Fruit fly (Drosophila melanogaster): Measurements from ENCODE around the gene alpha-Man-IIa.

alpha-Man-IIa gene

DNA sequence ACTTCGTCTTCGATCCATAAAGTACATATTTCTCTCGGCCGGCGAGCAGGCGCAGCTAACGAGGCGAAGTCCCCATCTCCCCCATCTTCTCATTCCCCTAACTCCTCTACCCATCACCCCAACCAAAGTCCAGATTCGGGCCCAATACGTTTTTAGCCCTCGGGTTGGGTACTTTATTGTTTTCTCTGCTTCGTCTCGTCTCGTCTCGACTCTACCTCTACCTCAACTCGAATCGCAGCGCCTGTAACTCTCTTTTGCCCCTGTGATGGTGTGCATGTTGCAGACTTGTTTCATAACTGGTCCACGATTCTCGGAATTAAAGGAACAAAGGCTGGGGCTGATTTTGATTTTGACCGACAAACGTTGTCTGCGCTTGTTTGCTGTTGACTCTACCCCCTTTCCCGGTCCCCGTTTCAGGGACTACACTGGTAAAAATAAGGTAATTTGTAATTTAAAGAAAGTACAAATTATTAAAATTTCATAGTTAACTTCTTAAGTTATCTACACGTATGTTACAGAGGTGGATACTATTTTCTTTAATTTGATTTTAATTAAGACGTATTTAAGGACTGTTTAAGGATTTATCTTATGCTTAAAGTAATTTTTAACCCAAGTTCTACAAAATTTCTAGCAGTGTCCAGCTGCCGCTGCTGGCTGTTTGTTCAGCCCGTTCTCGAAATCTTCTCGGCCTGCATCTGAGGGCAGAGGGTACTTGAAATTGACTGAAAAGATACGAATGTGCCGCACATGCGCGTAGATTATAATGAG lies 33.5 kb upstream of the alpha-Man-IIa start (continued):
- TF ChIP-seq lab (GFP tag; optimal IDR thresholded peaks at IDR 0.05) = peak; percentile 27
- peak; percentile 47 for TF ChIP-seq CG4820 (GFP tag; optimal IDR thresholded peaks at IDR 0.05)
- TF ChIP-seq CG12769 (tag; optimal IDR thresholded peaks at IDR 0.05) = no peak
- no peak for TF ChIP-seq CG1792 (GFP tag; optimal IDR thresholded peaks at IDR 0.05)
- no peak for TF ChIP-seq sd (tag; optimal IDR thresholded peaks at IDR 0.05)
- no peak for TF ChIP-seq CG4730 (GFP tag; IDR thresholded peaks at IDR 0.05)
- TF ChIP-seq az2 (GFP tag; optimal IDR thresholded peaks at IDR 0.05) = peak; percentile 57
- no peak for TF ChIP-seq dan (GFP tag; IDR thresholded peaks at IDR 0.05)
- peak; percentile 37 for TF ChIP-seq CG13123 (GFP tag; optimal IDR thresholded peaks at IDR 0.05)
- peak; percentile 68 for TF ChIP-seq nom (GFP tag; optimal IDR thresholded peaks at IDR 0.05)
- peak; percentile 40 for TF ChIP-seq odd (GFP tag; optimal IDR thresholded peaks at IDR 0.05)
- peak; percentile 34 for TF ChIP-seq bcd (GFP tag; optimal IDR thresholded peaks at IDR 0.05)
- TF ChIP-seq CG1647 (GFP tag; optimal IDR thresholded peaks at IDR 0.05) = no peak
- peak; percentile 62 for TF ChIP-seq Oli (tag; optimal IDR thresholded peaks at IDR 0.05)
- no peak for TF ChIP-seq otp (GFP tag; IDR thresholded peaks at IDR 0.05)
- TF ChIP-seq chm (GFP tag; IDR thresholded peaks at IDR 0.05) = peak; percentile 48; the same call in 1 of the 2 replicates
- no peak for TF ChIP-seq CG9215 (GFP tag; IDR thresholded peaks at IDR 0.05)
- TF ChIP-seq sqz (GFP tag; optimal IDR thresholded peaks at IDR 0.05) = peak; percentile 68
- no peak for TF ChIP-seq CG17612 (GFP tag; IDR thresholded peaks at IDR 0.05)
- TF ChIP-seq scrt (GFP tag; optimal IDR thresholded peaks at IDR 0.05) = peak; percentile 4
- no peak for TF ChIP-seq NFAT (GFP tag; IDR thresholded peaks at IDR 0.05)
- no peak for TF ChIP-seq fd64A (GFP tag; optimal IDR thresholded peaks at IDR 0.05)
- TF ChIP-seq row (GFP tag; IDR thresholded peaks at IDR 0.05) = peak; percentile 68
- no peak for TF ChIP-seq MESR4 (GFP tag; optimal IDR thresholded peaks at IDR 0.05)
- TF ChIP-seq CG6854 (GFP tag; optimal IDR thresholded peaks at IDR 0.05) = no peak
- TF ChIP-seq HLHmδ (GFP tag; optimal IDR thresholded peaks at IDR 0.05) = no peak
- TF ChIP-seq CG7745 (tag; optimal IDR thresholded peaks at IDR 0.05) = peak; percentile 51
- peak; percentile 40 for TF ChIP-seq CG2116 (GFP tag; optimal IDR thresholded peaks at IDR 0.05)
- peak; percentile 6 for TF ChIP-seq CG10543 (GFP tag; optimal IDR thresholded peaks at IDR 0.05)
- TF ChIP-seq onecut (GFP tag; IDR thresholded peaks at IDR 0.05) = no peak
- TF ChIP-seq crp (GFP tag; optimal IDR thresholded peaks at IDR 0.05) = no peak
- no peak for TF ChIP-seq BEAF-32 (GFP tag; optimal IDR thresholded peaks at IDR 0.05)
- no peak for TF ChIP-seq oc (tag; optimal IDR thresholded peaks at IDR 0.05)
- TF ChIP-seq pzg (GFP tag; optimal IDR thresholded peaks at IDR 0.05) = no peak
- TF ChIP-seq CG11247 (GFP tag; IDR thresholded peaks at IDR 0.05) = 0 out of 2 replicates have a peak, but pooled peaks have one; percentile 7
- no peak for TF ChIP-seq tgo (GFP tag; IDR thresholded peaks at IDR 0.05)
- peak; percentile 15 for TF ChIP-seq CG33213 (GFP tag; optimal IDR thresholded peaks at IDR 0.05)
- peak; percentile 45 for TF ChIP-seq Deaf1 (tag; optimal IDR thresholded peaks at IDR 0.05)
- no peak for TF ChIP-seq CTCF (GFP tag; optimal IDR thresholded peaks at IDR 0.05)
- TF ChIP-seq Asciz (GFP tag; optimal IDR thresholded peaks at IDR 0.05) = no peak
- TF ChIP-seq repo (GFP tag; optimal IDR thresholded peaks at IDR 0.05) = no peak
- TF ChIP-seq sug (tag; optimal IDR thresholded peaks at IDR 0.05) = no peak
- no peak for TF ChIP-seq CG9797 (GFP tag; optimal IDR thresholded peaks at IDR 0.05)
- TF ChIP-seq fd3F (GFP tag; optimal IDR thresholded peaks at IDR 0.05) = no peak
- peak; percentile 44 for TF ChIP-seq CG30431 (GFP tag; optimal IDR thresholded peaks at IDR 0.05)
- no peak for TF ChIP-seq Mes4 (GFP tag; optimal IDR thresholded peaks at IDR 0.05)
- no peak for TF ChIP-seq Atf3 (GFP tag; optimal IDR thresholded peaks at IDR 0.05)
- no peak for TF ChIP-seq CG32767 (GFP tag; IDR thresholded peaks at IDR 0.05)
- TF ChIP-seq hkb (optimal IDR thresholded peaks at IDR 0.05) = no peak
- peak; percentile 24; the same call in 1 of the 2 replicates for TF ChIP-seq hkb (GFP tag; IDR thresholded peaks at IDR 0.05)
